Worm (Caenorhabditis elegans) whole organism, L2 larva: Measurements from ENCODE around the gene jip-1.

Experiments used
- F13H6.1 ChIP-seq: sonication (generic microtip); optimal IDR thresholded peaks from 2 replicates; lab custom pipeline; 2016; ENCODE audit warnings: missing genetic modification characterization, missing compliant biosample characterization
- alr-1 ChIP-seq: fragments of 150-350 bp; optimal IDR thresholded peaks from 2 replicates; lab custom pipeline; 2014; ENCODE audit warnings: missing biosample characterization, missing genetic modification characterization
- ama-1 ChIP-seq: fragments of 150-350 bp; optimal IDR thresholded peaks from 2 replicates; lab custom pipeline; 2018; ENCODE audit warnings: inconsistent platforms
- dmd-4 ChIP-seq: sonication (generic microtip); optimal IDR thresholded peaks from 2 replicates; lab custom pipeline; 2017; ENCODE audit warnings: missing biosample characterization, missing genetic modification characterization
- elt-1 ChIP-seq: fragments of 150-350 bp; optimal IDR thresholded peaks from 2 replicates; lab custom pipeline; 2014; ENCODE audit warnings: missing biosample characterization, missing genetic modification characterization
- mdl-1 ChIP-seq, 2 experiments: fragments of 150-350 bp in 1 of 2; sonication (generic microtip) in 1 of 2; optimal IDR thresholded peaks; 2 replicates each; lab custom pipeline; 2017; ENCODE audit warnings: missing biosample characterization in 2 of 2, missing genetic modification characterization in 2 of 2
- nhr-11 ChIP-seq: fragments of 150-350 bp; optimal IDR thresholded peaks from 2 replicates; lab custom pipeline; 2014; ENCODE audit warnings: missing biosample characterization, missing genetic modification characterization
- nhr-12 ChIP-seq: fragments of 150-350 bp; optimal IDR thresholded peaks from 2 replicates; lab custom pipeline; 2014; ENCODE audit warnings: missing biosample characterization, missing genetic modification characterization
- nhr-129 ChIP-seq: fragments of 150-350 bp; optimal IDR thresholded peaks from 2 replicates; lab custom pipeline; 2014; ENCODE audit warnings: missing biosample characterization, missing genetic modification characterization
- unc-62 ChIP-seq: fragments of 150-350 bp; optimal IDR thresholded peaks from 2 replicates; lab custom pipeline; 2014; ENCODE audit warnings: missing biosample characterization, missing genetic modification reagents, missing genetic modification characterization
- ztf-1 ChIP-seq: fragments of 200-800 bp; sonication (Bioruptor generic); conservative IDR thresholded peaks from 2 replicates; pipeline ENCODE4 v1.3.6; 2022; ENCODE audit warnings: missing genetic modification characterization, missing compliant biosample characterization

DNA sequence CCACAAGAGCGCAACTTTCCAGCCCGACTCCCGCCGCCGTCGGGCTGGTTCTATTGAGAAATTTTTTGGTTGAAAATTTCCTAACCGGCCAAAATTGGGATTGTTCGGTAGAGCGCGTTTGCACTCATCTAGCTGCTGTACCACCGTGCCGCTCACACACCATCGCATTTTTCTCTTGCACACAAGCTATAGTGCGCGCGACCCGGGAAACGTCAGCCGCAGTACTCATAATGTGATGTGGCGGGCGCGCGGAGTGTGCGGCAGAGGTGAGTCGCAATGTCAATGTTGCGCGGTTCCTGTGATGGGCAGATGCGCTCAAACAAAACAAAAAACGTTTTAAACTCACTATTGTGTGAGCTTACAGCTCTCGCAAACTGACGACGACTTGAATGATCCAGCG lies 41.8 kb upstream of the jip-1 start:
- TF ChIP-seq nhr-129 (tag; lab: Kevin White, UChicago) = no peak
- TF ChIP-seq alr-1 (tag; lab: Kevin White, UChicago) = no peak
- no peak for TF ChIP-seq F13H6.1
- no peak for TF ChIP-seq dmd-4 (tag; lab: Kevin White, UChicago)
- no peak for TF ChIP-seq nhr-12 (tag; lab: Kevin White, UChicago)
- TF ChIP-seq elt-1 (tag; lab: Kevin White, UChicago) = no peak
- no peak for TF ChIP-seq nhr-11 (tag; lab: Kevin White, UChicago)
- TF ChIP-seq ama-1 (lab: Kevin White, UChicago) = no peak
- no peak for TF ChIP-seq mdl-1 (tag; optimal IDR thresholded peaks at IDR 0.05; lab: Kevin White, UChicago)
- no peak for TF ChIP-seq unc-62 (GFP tag; lab: Kevin White, UChicago)
- TF ChIP-seq ztf-1 (GFP tag; lab: Robert Waterston, UW) = no peak
